Worm (Caenorhabditis elegans): ENCODE results near the gene tag-244.

- TF ChIP-seq elt-2 (tag; optimal IDR thresholded peaks at IDR 0.05) = no peak
- TF ChIP-seq nhr-85 (tag) = no peak
- TF ChIP-seq mdl-1 (tag; optimal IDR thresholded peaks at IDR 0.05) = no peak
- no peak for TF ChIP-seq ces-1 (GFP tag; optimal IDR thresholded peaks at IDR 0.05)
- TF ChIP-seq lin-13 (GFP tag; optimal IDR thresholded peaks at IDR 0.05) = no peak
- no peak for TF ChIP-seq efl-1 (optimal IDR thresholded peaks at IDR 0.05)
- no peak for TF ChIP-seq efl-1 (GFP tag; optimal IDR thresholded peaks at IDR 0.05 in 1 of 2)
- no peak for TF ChIP-seq lin-35 (GFP tag; optimal IDR thresholded peaks at IDR 0.05)
- TF ChIP-seq unc-130 (tag; optimal IDR thresholded peaks at IDR 0.05) = no peak
Measured at ce11 chrIV:1601357-1601756, 50.7 kb downstream of the tag-244 start, which contains the start of gene set-23.

Measured in whole organism, L1 larva.